Fruit fly (Drosophila melanogaster): ENCODE measurements around the gene Trm7-34.

- TF ChIP-seq CG10631 (GFP tag; optimal IDR thresholded peaks at IDR 0.05) = no peak
- peak; percentile 56 for TF ChIP-seq spab (GFP tag; optimal IDR thresholded peaks at IDR 0.05)
- peak; percentile 69 for TF ChIP-seq CG3032 (tag; optimal IDR thresholded peaks at IDR 0.05)
- no peak for TF ChIP-seq CG31627 (GFP tag; optimal IDR thresholded peaks at IDR 0.05)
- no peak for TF ChIP-seq Gug (GFP tag; IDR thresholded peaks at IDR 0.05)
- peak; percentile 84 for TF ChIP-seq CG34406 (GFP tag; optimal IDR thresholded peaks at IDR 0.05)
- TF ChIP-seq Sox14 (GFP tag; optimal IDR thresholded peaks at IDR 0.05) = peak; percentile 47
- peak; percentile 39 for TF ChIP-seq OdsH (GFP tag; optimal IDR thresholded peaks at IDR 0.05)
These were observed 19.2 kb upstream of the Trm7-34 start for dm6 chr3R:21152856-21153278.

All from whole organism, prepupa.